Fruit fly (Drosophila melanogaster) whole organism, adult: ENCODE data around the gene Antp.

Experiments
- CG11617 ChIP-seq: fragments of 200-800 bp; sonication (Bioruptor generic); optimal IDR thresholded peaks from 2 replicates; lab custom pipeline; 2017; ENCODE audit warnings: mild to moderate bottlenecking, missing biosample characterization, missing genetic modification reagents, missing genetic modification characterization
- CG12768 ChIP-seq: fragments of 200-800 bp; sonication (Bioruptor generic); optimal IDR thresholded peaks from 2 replicates; lab custom pipeline; 2017; ENCODE audit warnings: missing biosample characterization, missing genetic modification characterization, mild to moderate bottlenecking, moderate library complexity, missing genetic modification reagents
- CG14711 ChIP-seq: fragments of 200-800 bp; sonication (Bioruptor generic); optimal IDR thresholded peaks from 2 replicates; lab custom pipeline; 2018; ENCODE audit warnings: missing biosample characterization, mild to moderate bottlenecking, missing genetic modification characterization, moderate library complexity
- CG1620 ChIP-seq: fragments of 200-800 bp; sonication (Bioruptor generic); optimal IDR thresholded peaks from 2 replicates; lab custom pipeline; 2016; ENCODE audit warnings: missing biosample characterization, missing genetic modification characterization
- CG33017 ChIP-seq: fragments of 200-800 bp; sonication (Bioruptor generic); optimal IDR thresholded peaks from 2 replicates; lab custom pipeline; 2018; ENCODE audit warnings: missing biosample characterization, mild to moderate bottlenecking, missing genetic modification characterization, moderate library complexity
- CG5204 ChIP-seq: fragments of 200-800 bp; sonication (Bioruptor generic); optimal IDR thresholded peaks from 2 replicates; lab custom pipeline; 2016; ENCODE audit warnings: missing biosample characterization, missing genetic modification characterization
- CG7045 ChIP-seq: fragments of 200-800 bp; sonication (Bioruptor generic); optimal IDR thresholded peaks from 2 replicates; lab custom pipeline; 2017; ENCODE audit warnings: missing biosample characterization, mild to moderate bottlenecking, missing genetic modification characterization
- CG7101 ChIP-seq: fragments of 200-800 bp; sonication (Bioruptor generic); optimal IDR thresholded peaks from 2 replicates; lab custom pipeline; 2018; ENCODE audit warnings: missing biosample characterization, mild to moderate bottlenecking, missing genetic modification characterization, moderate library complexity
- Clk ChIP-seq: fragments of 200-800 bp; sonication (Bioruptor generic); optimal IDR thresholded peaks from 2 replicates; lab custom pipeline; 2017; ENCODE audit warnings: missing biosample characterization, missing genetic modification characterization
- Crg-1 ChIP-seq: fragments of 200-800 bp; sonication (Bioruptor generic); optimal IDR thresholded peaks from 2 replicates; lab custom pipeline; 2016; ENCODE audit warnings: missing biosample characterization, missing genetic modification characterization
- Hr96 ChIP-seq: fragments of 200-800 bp; sonication (Bioruptor generic); optimal IDR thresholded peaks from 2 replicates; lab custom pipeline; 2016; ENCODE audit warnings: missing biosample characterization, missing genetic modification characterization
- Mnt ChIP-seq: fragments of 200-800 bp; sonication (Bioruptor generic); optimal IDR thresholded peaks from 2 replicates; lab custom pipeline; 2016; ENCODE audit warnings: missing biosample characterization, mild to moderate bottlenecking, missing genetic modification characterization
- bab1 ChIP-seq: fragments of 200-800 bp; sonication (Bioruptor generic); optimal IDR thresholded peaks from 3 replicates; lab custom pipeline; 2019; ENCODE audit warnings: missing biosample characterization, mild to moderate bottlenecking, missing genetic modification characterization, moderate library complexity
- cic ChIP-seq: fragments of 200-800 bp; sonication (Bioruptor generic); optimal IDR thresholded peaks from 2 replicates; lab custom pipeline; 2017; ENCODE audit warnings: missing biosample characterization, mild to moderate bottlenecking, missing genetic modification characterization, moderate library complexity
- cnc ChIP-seq, 2 experiments: fragments of >200 bp; optimal IDR thresholded peaks; 2 replicates each; lab custom pipeline; 2017
- kay ChIP-seq: fragments of 200-800 bp; sonication (Bioruptor generic); peaks from one replicate; lab custom pipeline; 2016; ENCODE audit warnings: missing biosample characterization, missing genetic modification characterization, borderline replicate concordance
- ovo ChIP-seq: fragments of 200-800 bp; sonication (Bioruptor generic); optimal IDR thresholded peaks from 2 replicates; lab custom pipeline; 2016; ENCODE audit warnings: missing biosample characterization, missing genetic modification characterization
- pad ChIP-seq: fragments of 200-800 bp; sonication (Bioruptor generic); optimal IDR thresholded peaks from 3 replicates; lab custom pipeline; 2017; ENCODE audit warnings: missing biosample characterization, missing genetic modification characterization, mild to moderate bottlenecking, moderate library complexity, missing genetic modification reagents
- tj ChIP-seq: fragments of 200-800 bp; sonication (Bioruptor generic); optimal IDR thresholded peaks from 3 replicates; lab custom pipeline; 2017; ENCODE audit warnings: missing biosample characterization, mild to moderate bottlenecking, missing genetic modification characterization, moderate library complexity
- toe ChIP-seq: fragments of 200-800 bp; sonication (Bioruptor generic); optimal IDR thresholded peaks from 2 replicates; lab custom pipeline; 2016; ENCODE audit warnings: missing biosample characterization, missing genetic modification characterization

The Antp gene

dm6 chr3R:7031553-7031952 lies 32.5 kb upstream of the Antp start:
- TF ChIP-seq Clk (GFP tag; lab: Kevin White, UChicago) (no peak), CG14711 (no peak), pad (GFP tag; lab: Kevin White, UChicago) (no peak), CG12768 (GFP tag; lab: Kevin White, UChicago) (no peak), bab1 (GFP tag; lab: Kevin White, UChicago) (no peak), Hr96 (GFP tag; lab: Kevin White, UChicago) (no peak), Mnt (GFP tag; lab: Kevin White, UChicago) (no peak), CG7101 (tag; lab: Kevin White, UChicago) (no peak), CG33017 (tag; lab: Kevin White, UChicago) (no peak), Crg-1 (GFP tag; lab: Kevin White, UChicago) (no peak), cnc (optimal IDR thresholded peaks at IDR 0.05; lab: Kevin White, UChicago) (no peak), toe (GFP tag; lab: Kevin White, UChicago) (no peak), CG5204 (GFP tag; lab: Kevin White, UChicago) (no peak), CG7045 (no peak), tj (GFP tag; lab: Kevin White, UChicago) (no peak), CG11617 (no peak), CG1620 (GFP tag; lab: Kevin White, UChicago) (no peak), cic (GFP tag; lab: Kevin White, UChicago) (no peak), ovo (no peak)

- TF ChIP-seq Clk (GFP tag; lab: Kevin White, UChicago), result no peak
Observed at dm6 chr3R:7029434-7029833, 30.4 kb upstream of the Antp start.

- TF ChIP-seq CG11617 (no peak), CG33017 (tag; lab: Kevin White, UChicago) (no peak), Mnt (GFP tag; lab: Kevin White, UChicago) (no peak), CG1620 (GFP tag; lab: Kevin White, UChicago) (no peak), kay (GFP tag; lab: Kevin White, UChicago) (no peak), CG12768 (GFP tag; lab: Kevin White, UChicago) (no peak), CG7045 (no peak), tj (GFP tag; lab: Kevin White, UChicago) (no peak), Crg-1 (GFP tag; lab: Kevin White, UChicago) (no peak)
Observed at dm6 chr3R:7028554-7028953, 29.5 kb upstream of the Antp start.

- TF ChIP-seq cic (GFP tag; lab: Kevin White, UChicago) (no peak), Mnt (GFP tag; lab: Kevin White, UChicago) (no peak), pad (GFP tag; lab: Kevin White, UChicago) (no peak), Hr96 (GFP tag; lab: Kevin White, UChicago) (no peak), CG12768 (GFP tag; lab: Kevin White, UChicago) (no peak), kay (GFP tag; lab: Kevin White, UChicago) (no peak), CG5204 (GFP tag; lab: Kevin White, UChicago) (no peak), CG7101 (tag; lab: Kevin White, UChicago) (no peak), CG14711 (no peak), CG33017 (tag; lab: Kevin White, UChicago) (no peak), CG1620 (GFP tag; lab: Kevin White, UChicago) (no peak), tj (GFP tag; lab: Kevin White, UChicago) (no peak), ovo (no peak), bab1 (GFP tag; lab: Kevin White, UChicago) (no peak), Clk (GFP tag; lab: Kevin White, UChicago) (no peak), Crg-1 (GFP tag; lab: Kevin White, UChicago) (no peak), toe (GFP tag; lab: Kevin White, UChicago) (no peak), cnc (optimal IDR thresholded peaks at IDR 0.05; lab: Kevin White, UChicago) (no peak), CG11617 (no peak), CG7045 (no peak)
Observed at dm6 chr3R:7025241-7025640, 26.2 kb upstream of the Antp start.

- TF ChIP-seq cnc (optimal IDR thresholded peaks at IDR 0.05; lab: Kevin White, UChicago) (no peak), bab1 (GFP tag; lab: Kevin White, UChicago) (no peak), Crg-1 (GFP tag; lab: Kevin White, UChicago) (no peak), cic (GFP tag; lab: Kevin White, UChicago) (no peak), CG11617 (no peak), ovo (no peak), CG7045 (no peak), CG12768 (GFP tag; lab: Kevin White, UChicago) (no peak), Hr96 (GFP tag; lab: Kevin White, UChicago) (no peak), CG1620 (GFP tag; lab: Kevin White, UChicago) (no peak)
Observed at dm6 chr3R:7024574-7024973, 25.5 kb upstream of the Antp start.

- no peak for TF ChIP-seq CG33017 (tag; lab: Kevin White, UChicago)
- no peak for TF ChIP-seq Crg-1 (GFP tag; lab: Kevin White, UChicago)
- no peak for TF ChIP-seq CG1620 (GFP tag; lab: Kevin White, UChicago)
- no peak for TF ChIP-seq CG14711
- TF ChIP-seq CG11617, result no peak
- no peak for TF ChIP-seq cic (GFP tag; lab: Kevin White, UChicago)
- TF ChIP-seq bab1 (GFP tag; lab: Kevin White, UChicago), result no peak
- TF ChIP-seq toe (GFP tag; lab: Kevin White, UChicago), result no peak
- no peak for TF ChIP-seq cnc (optimal IDR thresholded peaks at IDR 0.05; lab: Kevin White, UChicago)
- no peak for TF ChIP-seq pad (GFP tag; lab: Kevin White, UChicago)
- TF ChIP-seq Hr96 (GFP tag; lab: Kevin White, UChicago), result no peak
- no peak for TF ChIP-seq Clk (GFP tag; lab: Kevin White, UChicago)
- no peak for TF ChIP-seq Mnt (GFP tag; lab: Kevin White, UChicago)
- no peak for TF ChIP-seq tj (GFP tag; lab: Kevin White, UChicago)
- no peak for TF ChIP-seq kay (GFP tag; lab: Kevin White, UChicago)
- TF ChIP-seq CG5204 (GFP tag; lab: Kevin White, UChicago), result no peak
Observed at dm6 chr3R:7011031-7011565, 12.1 kb upstream of the Antp start.
